Worm (Caenorhabditis elegans): ENCODE data around the gene abu-11.

abu-11 gene

ce11 chrII:221212-221611 lies 26.9 kb upstream of the abu-11 start (continued):
- peak; percentile 46 for TF ChIP-seq atf-7 (tag; optimal IDR thresholded peaks at IDR 0.05)
- no peak for TF ChIP-seq lsl-1 (GFP tag; optimal IDR thresholded peaks at IDR 0.05)
- peak; percentile 36 for TF ChIP-seq tbp1 (GFP tag; optimal IDR thresholded peaks at IDR 0.05)
- TF ChIP-seq ama-1 (optimal IDR thresholded peaks at IDR 0.05): no peak
- TF ChIP-seq ama-1 (GFP tag; optimal IDR thresholded peaks at IDR 0.05): peak in 1 of 2 experiments; percentile 74
- TF ChIP-seq nhr-27 (tag; optimal IDR thresholded peaks at IDR 0.05): no peak
- TF ChIP-seq rec-8 (tag; optimal IDR thresholded peaks at IDR 0.05): no peak
- no peak for TF ChIP-seq nfya-1 (tag; optimal IDR thresholded peaks at IDR 0.05; ENCODE audit: borderline replicate concordance, insufficient read depth)
- TF ChIP-seq cebp-1 (GFP tag; IDR thresholded peaks at IDR 0.05): peak; percentile 39; the same call in 1 of the 2 replicates
- TF ChIP-seq cebp-1 (tag; optimal IDR thresholded peaks at IDR 0.05): peak; percentile 84
- TF ChIP-seq ekl-4 (GFP tag; IDR thresholded peaks at IDR 0.05): no peak
- no peak for TF ChIP-seq egl-44 (GFP tag; IDR thresholded peaks at IDR 0.05)
- TF ChIP-seq cebp-2 (GFP tag; IDR thresholded peaks at IDR 0.05): no peak
- TF ChIP-seq madf-10 (tag; optimal IDR thresholded peaks at IDR 0.05): peak; percentile 63
- 0 out of 2 replicates have a peak, but pooled peaks have one; percentile 37 for TF ChIP-seq sea-2 (GFP tag; IDR thresholded peaks at IDR 0.05)
- TF ChIP-seq efl-1 (GFP tag; optimal IDR thresholded peaks at IDR 0.05): no peak
- TF ChIP-seq mel-28 (tag; optimal IDR thresholded peaks at IDR 0.05; ENCODE audit: borderline replicate concordance): no peak
- TF ChIP-seq zfh-2 (GFP tag; conservative IDR thresholded peaks at IDR 0.05): peak; percentile 96
- no peak for TF ChIP-seq ztf-6 (GFP tag; IDR thresholded peaks at IDR 0.05)
- TF ChIP-seq snpc-1.1 (tag; optimal IDR thresholded peaks at IDR 0.05; ENCODE audit: insufficient read depth): no peak
- TF ChIP-seq F10E7.11 (tag; optimal IDR thresholded peaks at IDR 0.05): no peak
- peak; percentile 41 for TF ChIP-seq repo-1 (tag; optimal IDR thresholded peaks at IDR 0.05)

- TF ChIP-seq F33H1.4 (GFP tag; IDR thresholded peaks at IDR 0.05) (peak; percentile 75), snpc-1.3 (tag; optimal IDR thresholded peaks at IDR 0.05; ENCODE audit: insufficient read depth) (no peak), madf-8 (GFP tag; conservative IDR thresholded peaks at IDR 0.05) (peak; percentile 45), madf-6 (GFP tag; IDR thresholded peaks at IDR 0.05) (peak; percentile 47; the same call in 1 of the 2 replicates), lsl-1 (GFP tag; optimal IDR thresholded peaks at IDR 0.05) (peak; percentile 90), D2030.7 (GFP tag; IDR thresholded peaks at IDR 0.05) (peak; percentile 13; the same call in 1 of the 2 replicates), cebp-1 (GFP tag; IDR thresholded peaks at IDR 0.05) (no peak), cebp-1 (tag; optimal IDR thresholded peaks at IDR 0.05) (peak; percentile 35), zim-3 (tag; optimal IDR thresholded peaks at IDR 0.05) (no peak), xnd-1 (tag; optimal IDR thresholded peaks at IDR 0.05) (peak; percentile 80)
These were observed 26.2 kb upstream of the abu-11 start, which contains the start of gene ubxn-3 for ce11 chrII:220602-221001. TSS of gene ubxn-3 (minus strand) at chrII:220667.

- TF ChIP-seq T07F8.4 (tag; optimal IDR thresholded peaks at IDR 0.05) (no peak), C17E4.6 (GFP tag; IDR thresholded peaks at IDR 0.05) (no peak), bed-2 (GFP tag; IDR thresholded peaks at IDR 0.05) (no peak), B0019.2 (GFP tag; conservative IDR thresholded peaks at IDR 0.05) (no peak), attf-5 (GFP tag; optimal IDR thresholded peaks at IDR 0.05) (no peak), zfh-2 (GFP tag; conservative IDR thresholded peaks at IDR 0.05) (peak; percentile 44; the same call in 1 of the 2 replicates), dox-1 (GFP tag; IDR thresholded peaks at IDR 0.05) (no peak), ceh-79 (tag; optimal IDR thresholded peaks at IDR 0.05) (no peak)
These were observed 25.6 kb upstream of the abu-11 start for ce11 chrII:219846-220503.
